In the genomic region with DNA sequence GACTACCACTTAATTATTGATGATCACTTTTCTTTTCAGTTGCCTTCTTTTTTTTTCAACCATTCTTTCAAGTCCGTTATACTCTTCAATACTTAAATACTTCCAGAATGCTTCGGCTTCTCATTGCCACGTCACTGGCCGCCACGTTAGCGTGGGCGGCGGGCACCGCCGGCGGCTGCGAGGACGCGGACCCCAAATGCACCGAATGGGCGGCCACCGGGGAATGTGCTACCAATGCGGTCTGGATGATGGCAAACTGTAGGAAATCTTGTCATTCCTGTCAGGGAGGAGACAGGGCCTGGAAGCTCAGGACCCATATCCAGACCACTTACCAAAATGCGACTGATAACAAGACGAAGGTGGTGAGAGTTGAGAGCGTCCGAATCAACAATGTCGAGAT, we compare ENCODE assay signal across 3 worm cellular contexts.
TF ChIP-seq lines count a peak whose summit lies in the region.

A gene (plus strand): TSS at position 105 of the 400 bp plus-strand sequence.

TF ChIP-seq in whole organism, L4 larva, 104 proteins besides CTCF, POLR2A, EP300 and RAD21:
- TF ChIP-seq dmd-9 (GFP tag; IDR thresholded peaks at IDR 0.05; lab: Robert Waterston, UW) (0 out of 2 replicates have a peak, but pooled peaks have one; percentile 32), set-16 (GFP tag; IDR thresholded peaks at IDR 0.05; lab: Robert Waterston, UW) (peak; percentile 86), egl-43 (GFP tag; IDR thresholded peaks at IDR 0.05; lab: Robert Waterston, UW) (peak; percentile 55; the same call in 1 of the 2 replicates), zfp-3 (GFP tag; conservative IDR thresholded peaks at IDR 0.05; lab: Robert Waterston, UW) (no peak)

TF ChIP-seq in whole organism, midembryonic, 9 proteins besides CTCF, POLR2A, EP300 and RAD21:
- no peak for TF ChIP-seq klf-2 (GFP tag; conservative IDR thresholded peaks at IDR 0.05; lab: Robert Waterston, UW)
- TF ChIP-seq cog-1 (tag; optimal IDR thresholded peaks at IDR 0.05; lab: Kevin White, UChicago): no peak
- TF ChIP-seq ref-1 (GFP tag; conservative IDR thresholded peaks at IDR 0.05; lab: Robert Waterston, UW): no peak
- TF ChIP-seq med-1 (GFP tag; optimal IDR thresholded peaks at IDR 0.05; lab: Kevin White, UChicago; ENCODE audit: insufficient read depth): no peak
- peak; percentile 41; the same call in 1 of the 2 replicates for TF ChIP-seq tab-1 (GFP tag; IDR thresholded peaks at IDR 0.05; lab: Robert Waterston, UW)
- no peak for TF ChIP-seq T22C8.4 (GFP tag; IDR thresholded peaks at IDR 0.05; lab: Robert Waterston, UW)

TF ChIP-seq in whole organism, young adult, 124 proteins besides CTCF, POLR2A, EP300 and RAD21:
- TF ChIP-seq egrh-3 (GFP tag; IDR thresholded peaks at IDR 0.05; lab: Robert Waterston, UW) (peak; percentile 47; the same call in 1 of the 2 replicates), repo-1 (tag; optimal IDR thresholded peaks at IDR 0.05; lab: Kevin White, UChicago) (no peak), F52B5.7 (tag; optimal IDR thresholded peaks at IDR 0.05; lab: Kevin White, UChicago) (no peak), nfyb-1 (GFP tag; IDR thresholded peaks at IDR 0.05; lab: Robert Waterston, UW) (0 out of 2 replicates have a peak, but pooled peaks have one; percentile 30), Y95B8A.8 (GFP tag; IDR thresholded peaks at IDR 0.05; lab: Robert Waterston, UW) (no peak), B0261.1 (tag; optimal IDR thresholded peaks at IDR 0.05; lab: Kevin White, UChicago) (no peak), dox-1 (GFP tag; IDR thresholded peaks at IDR 0.05; lab: Robert Waterston, UW) (peak; percentile 28; the same call in 1 of the 2 replicates), F49E8.2 (tag; optimal IDR thresholded peaks at IDR 0.05; lab: Kevin White, UChicago; ENCODE audit: insufficient read depth) (no peak), zfh-2 (GFP tag; conservative IDR thresholded peaks at IDR 0.05; lab: Robert Waterston, UW) (peak; percentile 87)
TF ChIP-seq in whole organism, young adult: peak in this region for 4.
